In the genomic region with DNA sequence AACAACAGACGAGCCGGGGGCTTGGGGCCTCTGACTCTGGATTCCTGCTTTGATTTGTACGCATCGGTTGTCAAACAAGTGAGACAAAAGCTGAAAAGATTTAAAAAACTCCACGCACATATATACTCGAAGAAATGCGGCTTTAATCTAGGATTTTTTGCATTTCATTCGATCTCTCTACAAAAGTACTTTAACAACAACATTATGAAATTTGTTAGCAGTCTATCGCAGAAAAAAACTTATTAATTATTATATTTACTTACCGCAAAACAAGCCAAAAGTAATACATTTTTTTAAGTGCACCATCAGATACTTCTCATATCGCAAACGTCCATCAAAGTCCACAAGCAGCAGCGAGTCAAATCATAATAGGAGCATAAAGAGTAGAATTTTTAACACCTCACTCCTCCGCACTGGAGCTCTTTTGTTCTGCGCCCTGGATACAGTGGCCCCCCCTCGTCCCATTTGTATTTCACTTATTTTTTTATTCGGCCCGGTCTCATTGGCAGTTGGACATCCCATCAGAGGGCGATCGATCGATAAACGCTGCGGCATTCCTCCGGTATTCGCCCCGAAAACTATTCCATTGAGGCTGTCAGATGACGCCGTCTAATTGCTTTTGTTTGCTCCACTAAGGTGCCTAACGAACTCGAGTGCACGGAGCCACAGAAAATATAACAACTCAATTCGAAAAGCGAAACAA, we compare ENCODE assay signal across 1 fruit fly cellular context.
TF ChIP-seq lines count a peak whose summit lies in the region.

No protein-coding gene starts in this region.

TF ChIP-seq in whole organism, embryonic, 481 proteins besides CTCF, POLR2A, EP300 and RAD21 (continued from another document):
- TF ChIP-seq Opbp (GFP tag; IDR thresholded peaks at IDR 0.05; lab: Robert Waterston, UW; ENCODE audit: partially characterized antibody) (no peak), CG3407 (GFP tag; optimal IDR thresholded peaks at IDR 0.05; lab: Kevin White, UChicago) (peak; percentile 13), hkb (optimal IDR thresholded peaks at IDR 0.05; lab: Kevin White, UChicago) (no peak), hkb (GFP tag; IDR thresholded peaks at IDR 0.05; lab: Robert Waterston, UW) (peak; percentile 45; the same call in 1 of the 2 replicates), en (GFP tag; optimal IDR thresholded peaks at IDR 0.05; lab: Kevin White, UChicago) (no peak), zfh2 (GFP tag; optimal IDR thresholded peaks at IDR 0.05; lab: Kevin White, UChicago) (no peak), CG2712 (tag; optimal IDR thresholded peaks at IDR 0.05; lab: Kevin White, UChicago) (peak; percentile 54), tll (GFP tag; optimal IDR thresholded peaks at IDR 0.05; lab: Kevin White, UChicago) (no peak), Ets65A (GFP tag; lab: Kevin White, UChicago) (no peak), chn (GFP tag; optimal IDR thresholded peaks at IDR 0.05; lab: Kevin White, UChicago) (peak; percentile 3), CG10979 (tag; optimal IDR thresholded peaks at IDR 0.05; lab: Kevin White, UChicago) (peak; percentile 55), trh (GFP tag; optimal IDR thresholded peaks at IDR 0.05; lab: Kevin White, UChicago) (no peak), dimm (GFP tag; IDR thresholded peaks at IDR 0.05; lab: Robert Waterston, UW) (no peak), sim (GFP tag; IDR thresholded peaks at IDR 0.05; lab: Robert Waterston, UW) (no peak), CG11695 (GFP tag; IDR thresholded peaks at IDR 0.05; lab: Robert Waterston, UW) (no peak), CG30020 (tag; optimal IDR thresholded peaks at IDR 0.05; lab: Kevin White, UChicago) (no peak), Atf-2 (GFP tag; optimal IDR thresholded peaks at IDR 0.05; lab: Kevin White, UChicago) (no peak), CG4282 (GFP tag; optimal IDR thresholded peaks at IDR 0.05; lab: Kevin White, UChicago) (no peak), Deaf1 (tag; optimal IDR thresholded peaks at IDR 0.05; lab: Kevin White, UChicago) (no peak), CG9727 (GFP tag; optimal IDR thresholded peaks at IDR 0.05; lab: Kevin White, UChicago) (peak; percentile 29), dmrt11E (tag; optimal IDR thresholded peaks at IDR 0.05; lab: Kevin White, UChicago) (peak; percentile 47), Dip2 (GFP tag; IDR thresholded peaks at IDR 0.05; lab: Robert Waterston, UW) (no peak), btn (GFP tag; optimal IDR thresholded peaks at IDR 0.05; lab: Kevin White, UChicago) (no peak), E2f1 (GFP tag; IDR thresholded peaks at IDR 0.05; lab: Robert Waterston, UW) (0 out of 2 replicates have a peak, but pooled peaks have one; percentile 37), CG13775 (GFP tag; optimal IDR thresholded peaks at IDR 0.05; lab: Kevin White, UChicago) (peak; percentile 6), klu (GFP tag; IDR thresholded peaks at IDR 0.05; lab: Robert Waterston, UW) (no peak), salm (tag; optimal IDR thresholded peaks at IDR 0.05; lab: Kevin White, UChicago) (no peak), kni (GFP tag; optimal IDR thresholded peaks at IDR 0.05; lab: Kevin White, UChicago) (peak; percentile 34), CG12236 (GFP tag; optimal IDR thresholded peaks at IDR 0.05; lab: Kevin White, UChicago) (no peak), CG16863 (GFP tag; optimal IDR thresholded peaks at IDR 0.05; lab: Kevin White, UChicago) (peak; percentile 4), zen2 (GFP tag; IDR thresholded peaks at IDR 0.05; lab: Robert Waterston, UW; ENCODE audit: partially characterized antibody) (no peak), sna (GFP tag; IDR thresholded peaks at IDR 0.05; lab: Robert Waterston, UW; ENCODE audit: partially characterized antibody) (no peak), otp (GFP tag; IDR thresholded peaks at IDR 0.05; lab: Robert Waterston, UW) (0 out of 3 replicates have a peak, but pooled peaks have one; percentile 35), gsb-n (tag; optimal IDR thresholded peaks at IDR 0.05; lab: Kevin White, UChicago) (peak; percentile 64), CG2678 (tag; optimal IDR thresholded peaks at IDR 0.05; lab: Kevin White, UChicago) (peak; percentile 54), mam (GFP tag; optimal IDR thresholded peaks at IDR 0.05; lab: Kevin White, UChicago) (no peak), ATbp (GFP tag; optimal IDR thresholded peaks at IDR 0.05; lab: Kevin White, UChicago) (no peak), sima (GFP tag; optimal IDR thresholded peaks at IDR 0.05; lab: Kevin White, UChicago) (no peak), nerfin-2 (GFP tag; IDR thresholded peaks at IDR 0.05; lab: Robert Waterston, UW; ENCODE audit: partially characterized antibody) (no peak), eve (GFP tag; optimal IDR thresholded peaks at IDR 0.05; lab: Kevin White, UChicago) (peak in 1 of 2 experiments; percentile 64), gce (GFP tag; IDR thresholded peaks at IDR 0.05; lab: Robert Waterston, UW) (no peak), Fer3 (tag; optimal IDR thresholded peaks at IDR 0.05; lab: Kevin White, UChicago) (no peak), CG7928 (GFP tag; optimal IDR thresholded peaks at IDR 0.05; lab: Kevin White, UChicago) (no peak), CG7556 (GFP tag; optimal IDR thresholded peaks at IDR 0.05; lab: Kevin White, UChicago) (no peak), crc (GFP tag; optimal IDR thresholded peaks at IDR 0.05; lab: Kevin White, UChicago) (no peak), CG7839 (tag; optimal IDR thresholded peaks at IDR 0.05; lab: Kevin White, UChicago) (peak; percentile 63), tin (GFP tag; optimal IDR thresholded peaks at IDR 0.05; lab: Kevin White, UChicago) (peak; percentile 33), ranshi (GFP tag; IDR thresholded peaks at IDR 0.05; lab: Robert Waterston, UW) (peak; percentile 46; the same call in 1 of the 2 replicates), CG8765 (GFP tag; IDR thresholded peaks at IDR 0.05; lab: Robert Waterston, UW) (no peak), tgo (GFP tag; IDR thresholded peaks at IDR 0.05; lab: Robert Waterston, UW) (peak; percentile 46; the same call in 1 of the 3 replicates), Gsc (GFP tag; IDR thresholded peaks at IDR 0.05; lab: Robert Waterston, UW) (no peak), sisA (GFP tag; IDR thresholded peaks at IDR 0.05; lab: Robert Waterston, UW) (peak; percentile 49), NK7.1 (GFP tag; optimal IDR thresholded peaks at IDR 0.05; lab: Kevin White, UChicago) (no peak), zf30C (GFP tag; optimal IDR thresholded peaks at IDR 0.05; lab: Kevin White, UChicago) (no peak), Meics (GFP tag; optimal IDR thresholded peaks at IDR 0.05; lab: Kevin White, UChicago) (peak; percentile 15), HmgZ (tag; optimal IDR thresholded peaks at IDR 0.05; lab: Kevin White, UChicago) (no peak), cad (GFP tag; optimal IDR thresholded peaks at IDR 0.05; lab: Kevin White, UChicago) (no peak), Usf (GFP tag; optimal IDR thresholded peaks at IDR 0.05; lab: Kevin White, UChicago) (no peak), emc (GFP tag; optimal IDR thresholded peaks at IDR 0.05; lab: Kevin White, UChicago) (no peak), ara (GFP tag; IDR thresholded peaks at IDR 0.05; lab: Robert Waterston, UW) (0 out of 2 replicates have a peak, but pooled peaks have one; percentile 55), ems (GFP tag; optimal IDR thresholded peaks at IDR 0.05; lab: Kevin White, UChicago) (no peak), MBD-R2 (GFP tag; IDR thresholded peaks at IDR 0.05; lab: Robert Waterston, UW) (peak; percentile 19; the same call in 1 of the 2 replicates), fru (optimal IDR thresholded peaks at IDR 0.05; lab: Kevin White, UChicago) (no peak), Antp (GFP tag; optimal IDR thresholded peaks at IDR 0.05; lab: Kevin White, UChicago) (no peak), Sin3A (optimal IDR thresholded peaks at IDR 0.05; lab: Kevin White, UChicago) (no peak), grau (tag; optimal IDR thresholded peaks at IDR 0.05; lab: Kevin White, UChicago) (peak; percentile 41), CG17568 (GFP tag; optimal IDR thresholded peaks at IDR 0.05; lab: Kevin White, UChicago) (peak; percentile 21), Blimp-1 (GFP tag; optimal IDR thresholded peaks at IDR 0.05; lab: Kevin White, UChicago) (peak; percentile 51), Side (GFP tag; optimal IDR thresholded peaks at IDR 0.05; lab: Kevin White, UChicago) (no peak), CG10543 (GFP tag; optimal IDR thresholded peaks at IDR 0.05; lab: Kevin White, UChicago) (no peak), lab (GFP tag; optimal IDR thresholded peaks at IDR 0.05; lab: Kevin White, UChicago) (peak; percentile 37), Hsf (GFP tag; optimal IDR thresholded peaks at IDR 0.05; lab: Kevin White, UChicago) (peak; percentile 6), Fer1 (GFP tag; optimal IDR thresholded peaks at IDR 0.05; lab: Kevin White, UChicago) (no peak), CG18476 (GFP tag; optimal IDR thresholded peaks at IDR 0.05; lab: Kevin White, UChicago) (no peak), run (tag; optimal IDR thresholded peaks at IDR 0.05; lab: Kevin White, UChicago) (no peak), CG15269 (tag; optimal IDR thresholded peaks at IDR 0.05; lab: Kevin White, UChicago) (peak; percentile 44), CG15073 (GFP tag; optimal IDR thresholded peaks at IDR 0.05; lab: Kevin White, UChicago) (no peak), Dad (GFP tag; optimal IDR thresholded peaks at IDR 0.05; lab: Kevin White, UChicago) (no peak), CG1792 (GFP tag; optimal IDR thresholded peaks at IDR 0.05; lab: Kevin White, UChicago) (no peak), gem (tag; optimal IDR thresholded peaks at IDR 0.05; lab: Kevin White, UChicago) (peak; percentile 67), CG6254 (GFP tag; optimal IDR thresholded peaks at IDR 0.05; lab: Kevin White, UChicago) (peak; percentile 14), Xbp1 (GFP tag; optimal IDR thresholded peaks at IDR 0.05; lab: Kevin White, UChicago) (peak; percentile 43), da (GFP tag; optimal IDR thresholded peaks at IDR 0.05; lab: Kevin White, UChicago) (no peak), gcm2 (GFP tag; optimal IDR thresholded peaks at IDR 0.05; lab: Kevin White, UChicago) (no peak), twi (tag; optimal IDR thresholded peaks at IDR 0.05; lab: Kevin White, UChicago) (no peak), Spps (tag; optimal IDR thresholded peaks at IDR 0.05; lab: Kevin White, UChicago) (peak; percentile 14), MESR4 (GFP tag; optimal IDR thresholded peaks at IDR 0.05; lab: Kevin White, UChicago) (no peak), CG10267 (tag; optimal IDR thresholded peaks at IDR 0.05; lab: Kevin White, UChicago) (peak; percentile 52), Atf6 (GFP tag; IDR thresholded peaks at IDR 0.05; lab: Robert Waterston, UW) (0 out of 2 replicates have a peak, but pooled peaks have one; percentile 15), CG12659 (GFP tag; optimal IDR thresholded peaks at IDR 0.05; lab: Kevin White, UChicago) (no peak), CG11504 (tag; optimal IDR thresholded peaks at IDR 0.05; lab: Kevin White, UChicago) (peak; percentile 63), B-H1 (GFP tag; IDR thresholded peaks at IDR 0.05; lab: Robert Waterston, UW) (no peak; the same call in 2 of the 3 replicates), CG10654 (GFP tag; optimal IDR thresholded peaks at IDR 0.05; lab: Kevin White, UChicago) (peak; percentile 10), CG11093 (GFP tag; IDR thresholded peaks at IDR 0.05; lab: Robert Waterston, UW) (0 out of 3 replicates have a peak, but pooled peaks have one; percentile 22), Sry-β (GFP tag; optimal IDR thresholded peaks at IDR 0.05; lab: Kevin White, UChicago) (no peak), Oaz (GFP tag; IDR thresholded peaks at IDR 0.05; lab: Robert Waterston, UW) (no peak), Gug (GFP tag; IDR thresholded peaks at IDR 0.05; lab: Robert Waterston, UW) (peak; percentile 27; the same call in 1 of the 4 replicates), CG3726 (GFP tag; IDR thresholded peaks at IDR 0.05; lab: Robert Waterston, UW) (0 out of 3 replicates have a peak, but pooled peaks have one; percentile 47), zen (tag; optimal IDR thresholded peaks at IDR 0.05; lab: Kevin White, UChicago) (peak; percentile 9), Nf-YB (GFP tag; optimal IDR thresholded peaks at IDR 0.05; lab: Kevin White, UChicago) (peak; percentile 8), NfI (GFP tag; optimal IDR thresholded peaks at IDR 0.05; lab: Kevin White, UChicago) (no peak), pan (optimal IDR thresholded peaks at IDR 0.05; lab: Kevin White, UChicago) (no peak), pan (GFP tag; optimal IDR thresholded peaks at IDR 0.05 in 1 of 2, IDR thresholded peaks at IDR 0.05 in 1 of 2) (peak in 1 of 2 experiments; percentile 53), Med (GFP tag; lab: Kevin White, UChicago) (peak; percentile 42), Sox100B (GFP tag; optimal IDR thresholded peaks at IDR 0.05; lab: Kevin White, UChicago) (peak; percentile 46), croc (GFP tag; conservative IDR thresholded peaks at IDR 0.05; lab: Robert Waterston, UW) (no peak), CG12071 (GFP tag; optimal IDR thresholded peaks at IDR 0.05; lab: Kevin White, UChicago) (no peak), CG30403 (GFP tag; optimal IDR thresholded peaks at IDR 0.05; lab: Kevin White, UChicago) (peak; percentile 52), CG15696 (tag; optimal IDR thresholded peaks at IDR 0.05; lab: Kevin White, UChicago) (no peak), stc (GFP tag; IDR thresholded peaks at IDR 0.05; lab: Robert Waterston, UW) (0 out of 2 replicates have a peak, but pooled peaks have one; percentile 29), CG18619 (GFP tag; optimal IDR thresholded peaks at IDR 0.05; lab: Kevin White, UChicago) (no peak), Ptx1 (GFP tag; IDR thresholded peaks at IDR 0.05; lab: Robert Waterston, UW) (peak; percentile 55; the same call in 1 of the 2 replicates), CG8359 (GFP tag; optimal IDR thresholded peaks at IDR 0.05; lab: Kevin White, UChicago; ENCODE audit: borderline replicate concordance) (peak; percentile 14), toy (GFP tag; IDR thresholded peaks at IDR 0.05; lab: Robert Waterston, UW) (no peak), CG10366 (GFP tag; IDR thresholded peaks at IDR 0.05; lab: Robert Waterston, UW) (no peak; the same call in 1 of the 2 replicates), prd (optimal IDR thresholded peaks at IDR 0.05; lab: Kevin White, UChicago) (no peak), prd (GFP tag; IDR thresholded peaks at IDR 0.05; lab: Robert Waterston, UW) (peak; percentile 62; the same call in 1 of the 3 replicates), CG18764 (GFP tag; optimal IDR thresholded peaks at IDR 0.05; lab: Kevin White, UChicago) (peak; percentile 5), CG2202 (tag; optimal IDR thresholded peaks at IDR 0.05; lab: Kevin White, UChicago) (no peak), tx (GFP tag; optimal IDR thresholded peaks at IDR 0.05; lab: Kevin White, UChicago) (no peak), Bdp1 (GFP tag; optimal IDR thresholded peaks at IDR 0.05; lab: Kevin White, UChicago) (no peak), cato (GFP tag; optimal IDR thresholded peaks at IDR 0.05; lab: Kevin White, UChicago; ENCODE audit: borderline replicate concordance) (no peak)
